Worm (Caenorhabditis elegans): ENCODE measurements around the gene F53A2.3.

F53A2.3 gene

DNA sequence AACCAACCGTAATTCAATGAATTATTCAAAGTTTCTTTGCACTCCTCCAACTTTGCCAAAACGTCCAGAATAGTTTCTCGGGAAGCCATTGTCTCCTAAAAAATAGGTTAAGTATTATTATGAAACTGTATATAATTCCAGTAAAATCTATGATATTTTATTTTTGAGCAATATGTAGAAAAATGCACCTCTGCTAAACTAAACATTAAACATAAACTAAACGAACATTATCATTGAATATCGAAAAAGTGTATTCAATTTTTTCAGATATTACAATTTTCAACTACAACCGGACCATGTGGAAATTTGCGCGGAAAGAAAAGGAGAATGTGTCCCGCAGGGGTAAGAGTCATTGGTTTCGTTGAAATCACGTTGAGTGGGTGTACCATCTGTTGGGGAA is at the start of gene F53A2.3:
Gene F53A2.3 (minus strand): TSS at position 101 of the 400 bp plus-strand sequence.
- TF ChIP-seq ceh-9 (tag; optimal IDR thresholded peaks at IDR 0.05) (no peak), ceh-28 (tag; optimal IDR thresholded peaks at IDR 0.05) (no peak), ztf-4 (tag; optimal IDR thresholded peaks at IDR 0.05) (no peak), pha-4 (tag; optimal IDR thresholded peaks at IDR 0.05) (no peak), nhr-67 (tag; optimal IDR thresholded peaks at IDR 0.05) (no peak), fkh-2 (tag; optimal IDR thresholded peaks at IDR 0.05) (no peak), nfya-1 (tag; optimal IDR thresholded peaks at IDR 0.05; ENCODE audit: insufficient read depth) (no peak), R02D3.7 (tag; optimal IDR thresholded peaks at IDR 0.05) (no peak), fkh-10 (GFP tag; optimal IDR thresholded peaks at IDR 0.05) (no peak), elt-1 (tag; optimal IDR thresholded peaks at IDR 0.05) (no peak), nhr-43 (tag; optimal IDR thresholded peaks at IDR 0.05; ENCODE audit: poor library complexity, severe bottlenecking) (no peak), mml-1 (tag; optimal IDR thresholded peaks at IDR 0.05) (no peak)

DNA sequence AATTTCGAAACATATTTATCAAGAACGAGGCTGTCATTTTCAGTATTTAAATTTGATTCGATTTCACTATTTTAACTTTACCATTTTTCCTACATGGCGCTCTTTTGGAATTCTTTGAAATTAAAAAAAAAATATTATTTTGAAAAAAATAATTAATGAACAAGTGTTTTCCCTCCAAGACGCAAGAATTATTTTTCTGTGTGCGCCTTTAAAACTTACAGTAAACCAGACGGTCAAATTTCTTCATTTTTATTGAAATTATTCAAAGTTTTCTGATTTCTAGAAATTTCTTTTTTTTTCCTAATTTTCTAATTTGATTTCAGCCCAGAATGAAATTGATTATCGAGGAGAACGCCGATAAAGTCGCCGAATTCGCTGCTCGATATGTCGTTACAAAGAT is 49.5 kb upstream of the F53A2.3 start, which contains the start of gene T03F6.3:
Gene T03F6.3 (plus strand): TSS at position 318 of the 400 bp plus-strand sequence.
- no peak for TF ChIP-seq fos-1 (tag; optimal IDR thresholded peaks at IDR 0.05)
- no peak for TF ChIP-seq elt-2 (tag; optimal IDR thresholded peaks at IDR 0.05)
- TF ChIP-seq nhr-67 (tag; optimal IDR thresholded peaks at IDR 0.05): no peak
- TF ChIP-seq nhr-237 (tag; optimal IDR thresholded peaks at IDR 0.05): no peak
- no peak for TF ChIP-seq unc-39 (tag; optimal IDR thresholded peaks at IDR 0.05)
- TF ChIP-seq aly-2 (tag; optimal IDR thresholded peaks at IDR 0.05): no peak
- no peak for TF ChIP-seq lin-15B (tag; optimal IDR thresholded peaks at IDR 0.05)
- no peak for TF ChIP-seq eor-1 (tag; optimal IDR thresholded peaks at IDR 0.05)
- TF ChIP-seq ceh-16 (tag; optimal IDR thresholded peaks at IDR 0.05): no peak
- TF ChIP-seq ceh-28 (tag; optimal IDR thresholded peaks at IDR 0.05): no peak
- no peak for TF ChIP-seq fkh-2 (tag; optimal IDR thresholded peaks at IDR 0.05)
- TF ChIP-seq nhr-76 (tag; optimal IDR thresholded peaks at IDR 0.05): no peak
- no peak for TF ChIP-seq fkh-10 (GFP tag; optimal IDR thresholded peaks at IDR 0.05)
- no peak for TF ChIP-seq pqm-1 (tag; optimal IDR thresholded peaks at IDR 0.05)
- no peak for TF ChIP-seq mml-1 (tag; optimal IDR thresholded peaks at IDR 0.05)

DNA sequence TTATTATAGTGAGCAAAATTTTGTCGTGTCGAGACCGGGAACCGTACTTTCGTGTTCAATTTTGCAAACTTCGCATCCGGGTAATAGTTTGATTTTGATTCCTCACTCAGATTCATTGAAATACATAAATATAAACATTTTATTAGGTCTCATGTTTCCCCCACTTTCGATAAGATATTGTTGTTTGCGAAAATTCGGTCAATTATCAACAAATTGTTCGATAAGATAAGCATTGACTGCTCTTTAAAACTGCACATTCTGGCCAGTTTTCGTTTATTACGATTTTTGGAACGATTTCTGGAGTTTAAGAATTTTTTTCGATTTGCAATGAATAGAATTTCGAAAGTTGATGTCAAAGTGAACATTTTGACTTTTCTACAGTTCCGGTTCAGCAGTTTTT is 49.0 kb upstream of the F53A2.3 start:
- peak; percentile 47 for TF ChIP-seq pha-4 (tag; optimal IDR thresholded peaks at IDR 0.05)
- TF ChIP-seq egl-5 (tag; optimal IDR thresholded peaks at IDR 0.05): no peak
- peak; percentile 85 for TF ChIP-seq elt-2 (tag; optimal IDR thresholded peaks at IDR 0.05)

DNA sequence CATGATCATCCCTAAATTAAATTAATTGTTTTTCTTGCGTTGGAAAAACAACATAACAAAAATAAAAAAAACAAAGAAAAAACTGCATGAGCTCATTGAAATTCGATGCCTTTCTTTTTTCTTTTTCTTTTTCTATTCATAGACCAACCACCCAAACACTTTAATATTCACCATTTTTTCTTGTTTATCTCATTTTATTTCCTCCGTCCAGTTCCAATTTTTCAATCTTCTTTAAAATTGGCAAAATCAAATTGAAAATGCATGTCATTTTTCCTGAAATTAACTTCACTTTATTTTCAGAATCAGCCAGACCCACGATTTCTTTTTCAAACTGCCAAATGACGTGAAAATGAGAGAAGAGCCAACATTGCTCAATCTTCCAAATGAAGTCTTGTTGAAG is 46.3 kb upstream of the F53A2.3 start, which contains the start of gene T03F6.4:
Gene T03F6.4 (plus strand): TSS at position 301 of the 400 bp plus-strand sequence.
- no peak for TF ChIP-seq nhr-237 (tag; optimal IDR thresholded peaks at IDR 0.05)
- no peak for TF ChIP-seq elt-1 (tag; optimal IDR thresholded peaks at IDR 0.05)
- no peak for TF ChIP-seq aly-2 (tag; optimal IDR thresholded peaks at IDR 0.05)
- TF ChIP-seq lin-39 (tag; optimal IDR thresholded peaks at IDR 0.05): no peak
- no peak for TF ChIP-seq tbx-2 (tag; optimal IDR thresholded peaks at IDR 0.05)
- TF ChIP-seq ZK546.5 (tag; optimal IDR thresholded peaks at IDR 0.05): no peak
- no peak for TF ChIP-seq ceh-9 (tag; optimal IDR thresholded peaks at IDR 0.05)
- no peak for TF ChIP-seq nhr-76 (tag; optimal IDR thresholded peaks at IDR 0.05)
- TF ChIP-seq eor-1 (tag; optimal IDR thresholded peaks at IDR 0.05): no peak
- TF ChIP-seq unc-62 (GFP tag; optimal IDR thresholded peaks at IDR 0.05): no peak
- TF ChIP-seq ceh-82 (tag; optimal IDR thresholded peaks at IDR 0.05): no peak
- TF ChIP-seq snpc-4 (tag; optimal IDR thresholded peaks at IDR 0.05): no peak
- no peak for TF ChIP-seq egl-5 (tag; optimal IDR thresholded peaks at IDR 0.05)
- no peak for TF ChIP-seq nhr-23 (tag; optimal IDR thresholded peaks at IDR 0.05)
- TF ChIP-seq ceh-16 (tag; optimal IDR thresholded peaks at IDR 0.05): no peak

DNA sequence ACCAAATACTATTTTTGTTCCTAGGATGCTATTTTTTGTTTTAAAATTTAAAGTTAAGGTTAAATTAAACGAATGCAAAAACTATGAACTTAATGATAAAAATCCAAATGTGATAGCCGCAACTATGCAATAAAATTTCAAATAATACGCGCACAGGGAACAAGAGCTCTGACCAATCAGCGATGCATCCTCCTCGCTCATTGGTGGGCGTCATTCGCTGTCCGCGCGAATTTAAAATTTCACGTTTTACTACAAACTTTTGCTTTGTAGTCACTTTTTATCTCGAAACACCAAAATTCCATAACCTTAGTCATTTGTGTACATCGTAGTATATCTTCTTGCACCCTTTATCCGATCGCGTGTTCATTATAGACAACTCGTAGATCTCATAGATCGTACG is 43.6 kb upstream of the F53A2.3 start:
- TF ChIP-seq R02D3.7 (tag; optimal IDR thresholded peaks at IDR 0.05) (no peak), nhr-28 (tag; optimal IDR thresholded peaks at IDR 0.05) (no peak), daf-12 (tag; optimal IDR thresholded peaks at IDR 0.05) (no peak), unc-39 (tag; optimal IDR thresholded peaks at IDR 0.05) (no peak), nfya-1 (tag; optimal IDR thresholded peaks at IDR 0.05; ENCODE audit: insufficient read depth) (no peak), nhr-25 (tag; optimal IDR thresholded peaks at IDR 0.05) (no peak), fkh-2 (tag; optimal IDR thresholded peaks at IDR 0.05) (no peak), egl-5 (tag; optimal IDR thresholded peaks at IDR 0.05) (no peak), hmg-11 (tag; optimal IDR thresholded peaks at IDR 0.05) (no peak), nhr-43 (tag; optimal IDR thresholded peaks at IDR 0.05; ENCODE audit: poor library complexity, severe bottlenecking) (no peak), nhr-237 (tag; optimal IDR thresholded peaks at IDR 0.05) (no peak), lsy-12 (tag; optimal IDR thresholded peaks at IDR 0.05) (no peak), elt-2 (tag; optimal IDR thresholded peaks at IDR 0.05) (no peak), fos-1 (tag; optimal IDR thresholded peaks at IDR 0.05) (no peak)
